Fruit fly (Drosophila melanogaster): ENCODE data around the gene CG18599.

Gene CG18599

dm6 chr3R:18244171-18245043, 23.2 kb upstream of the CG18599 start (continued):
- TF ChIP-seq HLHmδ (GFP tag; optimal IDR thresholded peaks at IDR 0.05) (no peak), MBD-R2 (GFP tag; IDR thresholded peaks at IDR 0.05) (no peak; the same call in 1 of the 2 replicates), dm (GFP tag; optimal IDR thresholded peaks at IDR 0.05) (no peak), CG5953 (GFP tag; IDR thresholded peaks at IDR 0.05) (0 out of 2 replicates have a peak, but pooled peaks have one; percentile 5), tll (GFP tag; optimal IDR thresholded peaks at IDR 0.05) (no peak)

- TF ChIP-seq CG4404 (GFP tag; IDR thresholded peaks at IDR 0.05) (no peak), CG17328 (GFP tag; IDR thresholded peaks at IDR 0.05) (no peak), ttk (GFP tag; IDR thresholded peaks at IDR 0.05) (0 out of 2 replicates have a peak, but pooled peaks have one; percentile 17), lab (GFP tag; optimal IDR thresholded peaks at IDR 0.05) (peak; percentile 32), ci (GFP tag; IDR thresholded peaks at IDR 0.05) (0 out of 3 replicates have a peak, but pooled peaks have one; percentile 32), pros (GFP tag; optimal IDR thresholded peaks at IDR 0.05) (peak; percentile 74), CG9215 (GFP tag; IDR thresholded peaks at IDR 0.05) (no peak), CG31365 (tag; optimal IDR thresholded peaks at IDR 0.05) (no peak), CrebB (tag; optimal IDR thresholded peaks at IDR 0.05) (no peak), CG11695 (GFP tag; IDR thresholded peaks at IDR 0.05) (0 out of 3 replicates have a peak, but pooled peaks have one; percentile 19), cg (GFP tag; optimal IDR thresholded peaks at IDR 0.05) (peak; percentile 35), seq (GFP tag; IDR thresholded peaks at IDR 0.05) (peak; percentile 16; the same call in 1 of the 2 replicates), sd (tag; optimal IDR thresholded peaks at IDR 0.05) (peak; percentile 67), CG16779 (GFP tag; IDR thresholded peaks at IDR 0.05) (0 out of 2 replicates have a peak, but pooled peaks have one; percentile 3), grau (tag; optimal IDR thresholded peaks at IDR 0.05) (no peak), fd96Cb (tag; optimal IDR thresholded peaks at IDR 0.05) (no peak), CG10366 (GFP tag; IDR thresholded peaks at IDR 0.05) (no peak), gsb (GFP tag; IDR thresholded peaks at IDR 0.05) (no peak), zfh1 (GFP tag; IDR thresholded peaks at IDR 0.05) (no peak), Ets65A (GFP tag) (peak; percentile 29), CG8388 (GFP tag; optimal IDR thresholded peaks at IDR 0.05) (no peak), hkb (optimal IDR thresholded peaks at IDR 0.05) (no peak), hkb (GFP tag; IDR thresholded peaks at IDR 0.05) (peak; percentile 23; the same call in 1 of the 2 replicates), CG17612 (GFP tag; IDR thresholded peaks at IDR 0.05) (no peak), ap (GFP tag; IDR thresholded peaks at IDR 0.05) (peak; percentile 17; the same call in 1 of the 2 replicates), CG8089 (GFP tag; optimal IDR thresholded peaks at IDR 0.05) (no peak), nerfin-1 (tag; optimal IDR thresholded peaks at IDR 0.05) (peak; percentile 98), nerfin-2 (GFP tag; IDR thresholded peaks at IDR 0.05; ENCODE audit: partially characterized antibody) (0 out of 2 replicates have a peak, but pooled peaks have one; percentile 14), sug (tag; optimal IDR thresholded peaks at IDR 0.05) (no peak), sob (GFP tag; IDR thresholded peaks at IDR 0.05) (0 out of 2 replicates have a peak, but pooled peaks have one; percentile 6), CG9797 (GFP tag; optimal IDR thresholded peaks at IDR 0.05) (no peak), Ssrp (tag; optimal IDR thresholded peaks at IDR 0.05) (peak; percentile 0), ac (GFP tag; optimal IDR thresholded peaks at IDR 0.05) (no peak), ken (GFP tag; IDR thresholded peaks at IDR 0.05) (no peak), CG18262 (tag; optimal IDR thresholded peaks at IDR 0.05) (no peak), CG6254 (GFP tag; optimal IDR thresholded peaks at IDR 0.05) (no peak), pnt (GFP tag; optimal IDR thresholded peaks at IDR 0.05) (no peak), sqz (GFP tag; optimal IDR thresholded peaks at IDR 0.05) (peak; percentile 17), CG31388 (GFP tag; optimal IDR thresholded peaks at IDR 0.05) (no peak), ewg (GFP tag; optimal IDR thresholded peaks at IDR 0.05) (peak; percentile 53)
Observed at dm6 chr3R:18245044-18245596, 22.5 kb upstream of the CG18599 start.

Measured in whole organism, embryonic.